Worm (Caenorhabditis elegans): ENCODE results near the gene gst-8.

The gst-8 gene

DNA sequence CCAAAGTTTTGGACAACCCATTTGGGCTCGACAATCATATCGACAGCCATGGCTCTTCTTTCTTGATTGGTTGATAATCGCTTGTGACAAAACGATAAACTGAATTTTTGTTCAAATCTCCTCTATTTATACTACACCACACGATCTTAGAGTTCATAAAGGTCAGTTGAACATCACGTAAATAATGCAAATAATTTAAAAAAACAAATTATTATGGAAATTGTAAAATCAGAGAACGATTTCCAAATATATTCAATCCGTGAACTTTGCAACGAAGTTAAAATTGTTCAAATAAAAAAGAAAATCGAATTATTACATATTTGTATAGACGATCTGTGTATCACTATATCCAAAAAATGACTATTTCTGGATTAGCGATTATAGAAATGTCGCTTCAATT lies 20.2 kb upstream of the gst-8 start, which contains the start of the genes mpst-4 and F11G11.14:
Gene mpst-4, minus strand, starts transcription at position 101 of the 400 bp plus-strand sequence.
Gene F11G11.14, plus strand, starts transcription at position 325 of the 400 bp plus-strand sequence.
- TF ChIP-seq lin-11 (tag; optimal IDR thresholded peaks at IDR 0.05) = no peak
- no peak for TF ChIP-seq mbf-1 (tag; optimal IDR thresholded peaks at IDR 0.05)
- TF ChIP-seq elt-1 (tag; optimal IDR thresholded peaks at IDR 0.05) = no peak
- TF ChIP-seq egl-27 (tag; optimal IDR thresholded peaks at IDR 0.05) = no peak
- no peak for TF ChIP-seq nhr-10 (tag; optimal IDR thresholded peaks at IDR 0.05)
- no peak for TF ChIP-seq nhr-129 (tag; optimal IDR thresholded peaks at IDR 0.05)
- TF ChIP-seq ama-1 (optimal IDR thresholded peaks at IDR 0.05) = no peak
- TF ChIP-seq nhr-23 (tag; optimal IDR thresholded peaks at IDR 0.05) = no peak
- no peak for TF ChIP-seq nhr-12 (tag; optimal IDR thresholded peaks at IDR 0.05)
- TF ChIP-seq C34F6.9 (tag; optimal IDR thresholded peaks at IDR 0.05) = no peak
- TF ChIP-seq nhr-21 (tag; optimal IDR thresholded peaks at IDR 0.05) = no peak
- no peak for TF ChIP-seq peb-1 (tag; optimal IDR thresholded peaks at IDR 0.05)
- TF ChIP-seq unc-55 (GFP tag; optimal IDR thresholded peaks at IDR 0.05) = no peak

DNA sequence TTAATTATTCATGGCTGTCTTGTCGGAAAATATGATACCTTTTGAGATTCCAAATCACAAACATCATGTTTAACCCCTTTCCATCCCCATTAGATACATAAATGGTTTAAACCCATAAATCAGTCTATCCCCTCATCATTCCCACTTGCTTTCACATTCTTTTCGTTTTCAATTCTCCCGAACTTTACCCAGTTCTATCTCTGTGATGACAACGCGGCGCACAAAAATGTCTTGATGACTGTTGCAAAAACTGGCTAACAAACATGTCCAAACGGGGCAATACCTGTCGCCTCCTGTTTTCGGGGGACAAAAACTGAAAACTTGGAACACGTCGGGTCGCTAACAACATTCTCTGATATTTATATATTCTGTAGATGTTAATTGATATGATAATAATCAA lies 17.5 kb upstream of the gst-8 start:
- TF ChIP-seq sma-9 (GFP tag; optimal IDR thresholded peaks at IDR 0.05) (no peak), sma-9 (tag; optimal IDR thresholded peaks at IDR 0.05) (no peak), ZK546.5 (tag; optimal IDR thresholded peaks at IDR 0.05) (no peak), ztf-11 (tag; optimal IDR thresholded peaks at IDR 0.05) (no peak), nhr-129 (tag; optimal IDR thresholded peaks at IDR 0.05) (no peak), nhr-10 (tag; optimal IDR thresholded peaks at IDR 0.05) (no peak), dmd-4 (tag; optimal IDR thresholded peaks at IDR 0.05) (no peak), blmp-1 (tag; optimal IDR thresholded peaks at IDR 0.05; ENCODE audit: insufficient read depth) (peak; percentile 67), aly-2 (tag; optimal IDR thresholded peaks at IDR 0.05) (no peak), egl-27 (tag; optimal IDR thresholded peaks at IDR 0.05) (no peak), mab-5 (tag; optimal IDR thresholded peaks at IDR 0.05) (no peak), nhr-11 (tag; optimal IDR thresholded peaks at IDR 0.05) (no peak), nhr-12 (tag; optimal IDR thresholded peaks at IDR 0.05) (no peak), nhr-6 (tag; optimal IDR thresholded peaks at IDR 0.05) (no peak), skn-1 (tag; optimal IDR thresholded peaks at IDR 0.05) (no peak), snpc-4 (tag; optimal IDR thresholded peaks at IDR 0.05) (no peak), lin-11 (tag; optimal IDR thresholded peaks at IDR 0.05) (no peak), lin-13 (GFP tag; optimal IDR thresholded peaks at IDR 0.05) (no peak), sma-3 (GFP tag; optimal IDR thresholded peaks at IDR 0.05) (no peak), zag-1 (tag; optimal IDR thresholded peaks at IDR 0.05) (no peak), nhr-21 (tag; optimal IDR thresholded peaks at IDR 0.05) (peak; percentile 84), elt-3 (tag; optimal IDR thresholded peaks at IDR 0.05) (peak; percentile 41), nhr-77 (tag; optimal IDR thresholded peaks at IDR 0.05) (no peak), sem-4 (tag; optimal IDR thresholded peaks at IDR 0.05) (no peak), nhr-237 (tag; optimal IDR thresholded peaks at IDR 0.05) (no peak), nhr-25 (tag; optimal IDR thresholded peaks at IDR 0.05) (peak; percentile 47), gmeb-1 (tag; optimal IDR thresholded peaks at IDR 0.05) (no peak), mbf-1 (tag; optimal IDR thresholded peaks at IDR 0.05) (no peak), R02D3.7 (tag; optimal IDR thresholded peaks at IDR 0.05) (no peak), ama-1 (optimal IDR thresholded peaks at IDR 0.05) (peak; percentile 81), unc-62 (GFP tag; optimal IDR thresholded peaks at IDR 0.05) (peak; percentile 56), ztf-4 (tag; optimal IDR thresholded peaks at IDR 0.05) (no peak), unc-39 (tag; optimal IDR thresholded peaks at IDR 0.05) (no peak), C34F6.9 (tag; optimal IDR thresholded peaks at IDR 0.05) (no peak), ceh-16 (tag; optimal IDR thresholded peaks at IDR 0.05) (no peak), F13H6.1 (tag; optimal IDR thresholded peaks at IDR 0.05) (no peak), nhr-23 (tag; optimal IDR thresholded peaks at IDR 0.05) (no peak), fos-1 (tag; optimal IDR thresholded peaks at IDR 0.05) (peak; percentile 27)

DNA sequence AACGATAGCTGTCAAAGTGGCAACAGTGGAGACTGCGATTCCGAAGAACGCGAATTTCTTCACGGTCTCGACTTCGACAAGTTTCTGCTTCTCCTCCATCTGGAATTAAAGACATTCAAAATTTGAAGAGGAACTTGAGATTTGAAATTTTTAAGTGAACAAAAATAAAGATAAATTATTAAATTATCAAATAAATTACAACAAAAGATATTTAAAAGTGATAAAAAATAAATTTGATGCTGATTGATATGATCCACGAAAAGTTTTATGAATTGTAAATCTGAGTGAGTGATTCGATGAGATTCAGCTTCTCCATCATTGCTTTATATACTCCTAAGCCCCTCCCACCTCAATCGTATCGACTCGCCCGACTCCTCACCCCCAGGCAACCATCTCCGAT lies 16.0 kb upstream of the gst-8 start, which contains the start of gene col-17:
Gene col-17, minus strand, starts transcription at position 101 of the 400 bp plus-strand sequence.
- TF ChIP-seq lsy-2 (tag; optimal IDR thresholded peaks at IDR 0.05) = no peak
- no peak for TF ChIP-seq nhr-129 (tag; optimal IDR thresholded peaks at IDR 0.05)
- TF ChIP-seq unc-62 (GFP tag; optimal IDR thresholded peaks at IDR 0.05) = no peak
- TF ChIP-seq nhr-25 (tag; optimal IDR thresholded peaks at IDR 0.05) = no peak
- no peak for TF ChIP-seq nhr-10 (tag; optimal IDR thresholded peaks at IDR 0.05)
- no peak for TF ChIP-seq R02D3.7 (tag; optimal IDR thresholded peaks at IDR 0.05)
- TF ChIP-seq zag-1 (tag; optimal IDR thresholded peaks at IDR 0.05) = no peak
- no peak for TF ChIP-seq nhr-23 (tag; optimal IDR thresholded peaks at IDR 0.05)
- TF ChIP-seq lin-13 (GFP tag; optimal IDR thresholded peaks at IDR 0.05) = no peak
- no peak for TF ChIP-seq nhr-12 (tag; optimal IDR thresholded peaks at IDR 0.05)
- TF ChIP-seq F13H6.1 (tag; optimal IDR thresholded peaks at IDR 0.05) = no peak
- TF ChIP-seq fos-1 (tag; optimal IDR thresholded peaks at IDR 0.05) = no peak
- TF ChIP-seq ama-1 (optimal IDR thresholded peaks at IDR 0.05) = no peak
- TF ChIP-seq sma-3 (GFP tag; optimal IDR thresholded peaks at IDR 0.05) = no peak
- TF ChIP-seq C34F6.9 (tag; optimal IDR thresholded peaks at IDR 0.05) = no peak
- TF ChIP-seq lin-39 (tag; optimal IDR thresholded peaks at IDR 0.05) = no peak
- TF ChIP-seq snpc-4 (tag; optimal IDR thresholded peaks at IDR 0.05) = no peak
- no peak for TF ChIP-seq egl-27 (tag; optimal IDR thresholded peaks at IDR 0.05)
